Worm (Caenorhabditis elegans) whole organism, L3 larva: Measurements from ENCODE around the gene rpb-6.

Source experiments
- R02D3.7 ChIP-seq: fragments of 150-350 bp; optimal IDR thresholded peaks from 2 replicates; lab custom pipeline; 2014; ENCODE audit warnings: missing biosample characterization, missing genetic modification characterization
- ZK546.5 ChIP-seq: sonication (generic microtip); optimal IDR thresholded peaks from 2 replicates; lab custom pipeline; 2017; ENCODE audit warnings: missing biosample characterization, missing genetic modification characterization
- ceh-16 ChIP-seq: sonication (generic microtip); optimal IDR thresholded peaks from 2 replicates; lab custom pipeline; 2017; ENCODE audit warnings: missing biosample characterization, missing genetic modification characterization
- fos-1 ChIP-seq: fragments of 150-350 bp; optimal IDR thresholded peaks from 2 replicates; lab custom pipeline; 2014; ENCODE audit warnings: missing biosample characterization, missing genetic modification characterization
- jun-1 ChIP-seq: fragments of 150-350 bp; optimal IDR thresholded peaks from 2 replicates; lab custom pipeline; 2014; ENCODE audit warnings: missing biosample characterization, missing genetic modification reagents, missing genetic modification characterization
- snpc-4 ChIP-seq: fragments of 150-350 bp; optimal IDR thresholded peaks from 2 replicates; lab custom pipeline; 2014; ENCODE audit warnings: missing biosample characterization, missing genetic modification characterization
- tbx-2 ChIP-seq: sonication (generic microtip); optimal IDR thresholded peaks from 2 replicates; lab custom pipeline; 2016; ENCODE audit warnings: mild to moderate bottlenecking, missing genetic modification characterization, missing compliant biosample characterization
- unc-62 ChIP-seq: fragments of 150-350 bp; sonication (generic microtip); optimal IDR thresholded peaks from 4 replicates; lab custom pipeline; 2014; ENCODE audit warnings: missing biosample characterization, missing genetic modification reagents, missing genetic modification characterization

- TF ChIP-seq R02D3.7 (tag; lab: Kevin White, UChicago) (no peak), tbx-2 (no peak), ceh-16 (tag; lab: Kevin White, UChicago) (no peak), ZK546.5 (tag; lab: Kevin White, UChicago) (no peak), jun-1 (tag; lab: Kevin White, UChicago) (no peak), unc-62 (GFP tag; lab: Kevin White, UChicago) (no peak), snpc-4 (tag; lab: Kevin White, UChicago) (no peak), fos-1 (tag; lab: Kevin White, UChicago) (no peak)
These were observed 15.6 kb downstream of the rpb-6 start, which contains the start of gene C14A4.6 for ce11 chrII:10594758-10595157.
